Worm (Caenorhabditis elegans) whole organism, L3 larva: ENCODE results near the gene F16H6.4.

Source experiments
- R02D3.7 ChIP-seq: fragments of 150-350 bp; optimal IDR thresholded peaks from 2 replicates; lab custom pipeline; 2014; ENCODE audit warnings: missing biosample characterization, missing genetic modification characterization
- ZK546.5 ChIP-seq: sonication (generic microtip); optimal IDR thresholded peaks from 2 replicates; lab custom pipeline; 2017; ENCODE audit warnings: missing biosample characterization, missing genetic modification characterization
- aly-2 ChIP-seq: fragments of 150-350 bp; optimal IDR thresholded peaks from 2 replicates; lab custom pipeline; 2014; ENCODE audit warnings: missing biosample characterization, missing genetic modification characterization
- ama-1 ChIP-seq: fragments of 150-350 bp; optimal IDR thresholded peaks from 2 replicates; lab custom pipeline; 2018
- ceh-16 ChIP-seq: sonication (generic microtip); optimal IDR thresholded peaks from 2 replicates; lab custom pipeline; 2017; ENCODE audit warnings: missing biosample characterization, missing genetic modification characterization
- ceh-28 ChIP-seq: fragments of 150-350 bp; optimal IDR thresholded peaks from 2 replicates; lab custom pipeline; 2014; ENCODE audit warnings: missing biosample characterization, missing genetic modification reagents, missing genetic modification characterization
- ceh-9 ChIP-seq: sonication (generic microtip); optimal IDR thresholded peaks from 2 replicates; lab custom pipeline; 2018; ENCODE audit warnings: missing biosample characterization, missing genetic modification characterization
- daf-12 ChIP-seq: fragments of 150-350 bp; optimal IDR thresholded peaks from 2 replicates; lab custom pipeline; 2014; ENCODE audit warnings: missing biosample characterization, missing genetic modification reagents, missing genetic modification characterization
- egl-27 ChIP-seq: sonication (generic microtip); optimal IDR thresholded peaks from 4 replicates; lab custom pipeline; 2017; ENCODE audit warnings: missing biosample characterization, missing genetic modification reagents, missing genetic modification characterization
- egl-5 ChIP-seq: fragments of 150-350 bp; optimal IDR thresholded peaks from 2 replicates; lab custom pipeline; 2017; ENCODE audit warnings: missing biosample characterization, missing genetic modification reagents, missing genetic modification characterization, inconsistent platforms
- elt-2 ChIP-seq: sonication (generic microtip); optimal IDR thresholded peaks from 2 replicates; lab custom pipeline; 2016; ENCODE audit warnings: missing genetic modification reagents, mild to moderate bottlenecking, missing genetic modification characterization, missing compliant biosample characterization
- elt-3 ChIP-seq, 3 experiments: fragments of 150-350 bp in 1 of 3; sonication (generic microtip) in 2 of 3; optimal IDR thresholded peaks; 2 replicates in 2 of 3; 4 replicates in 1 of 3; lab custom pipeline; 2014 to 2017; ENCODE audit warnings: missing biosample characterization in 3 of 3, missing genetic modification characterization in 3 of 3
- eor-1 ChIP-seq, 2 experiments: fragments of 150-350 bp; optimal IDR thresholded peaks; 2 replicates each; lab custom pipeline; 2014 to 2018; ENCODE audit warnings: missing biosample characterization in 2 of 2, missing genetic modification characterization in 2 of 2
- fkh-2 ChIP-seq: fragments of 150-350 bp; optimal IDR thresholded peaks from 2 replicates; lab custom pipeline; 2014; ENCODE audit warnings: missing biosample characterization, missing genetic modification reagents, missing genetic modification characterization
- fos-1 ChIP-seq: fragments of 150-350 bp; optimal IDR thresholded peaks from 2 replicates; lab custom pipeline; 2014; ENCODE audit warnings: missing biosample characterization, missing genetic modification characterization
- hmg-11 ChIP-seq: sonication (generic microtip); optimal IDR thresholded peaks from 2 replicates; lab custom pipeline; 2016; ENCODE audit warnings: missing genetic modification characterization, missing compliant biosample characterization
- jun-1 ChIP-seq: fragments of 150-350 bp; optimal IDR thresholded peaks from 2 replicates; lab custom pipeline; 2014; ENCODE audit warnings: missing biosample characterization, missing genetic modification reagents, missing genetic modification characterization
- lin-15B ChIP-seq: fragments of 150-350 bp; optimal IDR thresholded peaks from 2 replicates; lab custom pipeline; 2014; ENCODE audit warnings: missing biosample characterization, missing genetic modification characterization
- lsy-12 ChIP-seq: sonication (generic microtip); optimal IDR thresholded peaks from 2 replicates; lab custom pipeline; 2016; ENCODE audit warnings: mild to moderate bottlenecking, missing genetic modification characterization, missing compliant biosample characterization
- mml-1 ChIP-seq: fragments of 150-350 bp; sonication (generic microtip); optimal IDR thresholded peaks from 3 replicates; lab custom pipeline; 2014; ENCODE audit warnings: missing biosample characterization, missing genetic modification characterization
- nfya-1 ChIP-seq: sonication (generic microtip); optimal IDR thresholded peaks from 2 replicates; lab custom pipeline; 2017; ENCODE audit warnings: missing genetic modification characterization, mild to moderate bottlenecking, missing compliant biosample characterization, antibody characterized with exemption, moderate library complexity; ENCODE audit not compliant: insufficient read depth
- nhr-11 ChIP-seq: fragments of 150-350 bp; optimal IDR thresholded peaks from 2 replicates; lab custom pipeline; 2014; ENCODE audit warnings: missing biosample characterization, missing genetic modification characterization
- nhr-23 ChIP-seq: fragments of 150-350 bp; optimal IDR thresholded peaks from 2 replicates; lab custom pipeline; 2014; ENCODE audit warnings: missing biosample characterization, missing genetic modification reagents, missing genetic modification characterization
- nhr-237 ChIP-seq: fragments of 150-350 bp; optimal IDR thresholded peaks from 2 replicates; lab custom pipeline; 2014; ENCODE audit warnings: missing biosample characterization, missing genetic modification characterization
- nhr-43 ChIP-seq: sonication (generic microtip); optimal IDR thresholded peaks from 2 replicates; lab custom pipeline; 2016; ENCODE audit warnings: mild to moderate bottlenecking, missing genetic modification characterization, missing compliant biosample characterization; ENCODE audit not compliant: poor library complexity, severe bottlenecking
- nhr-67 ChIP-seq: fragments of 150-350 bp; optimal IDR thresholded peaks from 2 replicates; lab custom pipeline; 2014; ENCODE audit warnings: missing biosample characterization, missing genetic modification characterization
- nhr-76 ChIP-seq: fragments of 150-350 bp; sonication (generic microtip); optimal IDR thresholded peaks from 5 replicates; lab custom pipeline; 2014; ENCODE audit warnings: missing biosample characterization, missing genetic modification characterization
- nhr-77 ChIP-seq: fragments of 150-350 bp; optimal IDR thresholded peaks from 2 replicates; lab custom pipeline; 2014; ENCODE audit warnings: missing biosample characterization, missing genetic modification characterization
- pha-4 ChIP-seq: fragments of 150-350 bp; optimal IDR thresholded peaks from 2 replicates; lab custom pipeline; 2014; ENCODE audit warnings: missing biosample characterization, missing genetic modification reagents, missing genetic modification characterization
- pqm-1 ChIP-seq: fragments of 150-350 bp; optimal IDR thresholded peaks from 2 replicates; lab custom pipeline; 2017; ENCODE audit warnings: missing biosample characterization, missing genetic modification characterization, inconsistent platforms
- sea-2 ChIP-seq: fragments of 150-350 bp; sonication (generic microtip); optimal IDR thresholded peaks from 4 replicates; lab custom pipeline; 2014; ENCODE audit warnings: missing biosample characterization, missing genetic modification reagents, missing genetic modification characterization
- skn-1 ChIP-seq: fragments of 150-350 bp; optimal IDR thresholded peaks from 2 replicates; lab custom pipeline; 2014; ENCODE audit warnings: missing biosample characterization, missing genetic modification characterization
- snpc-4 ChIP-seq: fragments of 150-350 bp; optimal IDR thresholded peaks from 2 replicates; lab custom pipeline; 2014; ENCODE audit warnings: missing biosample characterization, missing genetic modification characterization
- tbx-2 ChIP-seq: sonication (generic microtip); optimal IDR thresholded peaks from 2 replicates; lab custom pipeline; 2016; ENCODE audit warnings: mild to moderate bottlenecking, missing genetic modification characterization, missing compliant biosample characterization
- unc-62 ChIP-seq: fragments of 150-350 bp; sonication (generic microtip); optimal IDR thresholded peaks from 4 replicates; lab custom pipeline; 2014; ENCODE audit warnings: missing biosample characterization, missing genetic modification reagents, missing genetic modification characterization
- zag-1 ChIP-seq: fragments of 150-350 bp; optimal IDR thresholded peaks from 2 replicates; lab custom pipeline; 2014; ENCODE audit warnings: missing biosample characterization, missing genetic modification characterization
- ztf-4 ChIP-seq: fragments of 150-350 bp; optimal IDR thresholded peaks from 2 replicates; lab custom pipeline; 2014; ENCODE audit warnings: missing biosample characterization, missing genetic modification characterization

F16H6.4 gene

DNA sequence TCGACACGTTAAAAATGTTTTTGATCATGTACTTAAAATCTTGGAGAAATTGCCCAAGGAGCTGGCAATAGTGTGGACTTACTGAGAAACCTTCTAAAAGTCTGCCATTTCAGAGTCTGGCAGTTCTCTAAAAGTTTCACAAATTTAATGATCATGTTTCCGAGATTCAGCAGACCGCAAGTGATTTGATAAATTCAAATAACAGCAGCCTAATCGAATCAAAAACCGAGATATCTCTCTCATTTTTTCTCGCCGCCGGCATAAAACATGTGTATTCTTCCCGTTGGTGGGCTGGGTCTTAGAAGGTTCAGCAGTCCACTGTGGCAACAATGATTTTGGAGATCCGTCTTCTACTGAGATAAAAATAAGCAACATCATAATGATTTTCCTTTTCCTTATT, 9.3 kb upstream of the F16H6.4 start, which contains the start of gene clec-246:
TSS of gene clec-246 (plus strand) at position 301 of the 400 bp plus-strand sequence.
- no peak for TF ChIP-seq nhr-76
- no peak for TF ChIP-seq fos-1
- no peak for TF ChIP-seq nfya-1 (tag; lab: Kevin White, UChicago)
- no peak for TF ChIP-seq zag-1 (tag; lab: Kevin White, UChicago)
- TF ChIP-seq ztf-4 (tag; lab: Kevin White, UChicago) = no peak

DNA sequence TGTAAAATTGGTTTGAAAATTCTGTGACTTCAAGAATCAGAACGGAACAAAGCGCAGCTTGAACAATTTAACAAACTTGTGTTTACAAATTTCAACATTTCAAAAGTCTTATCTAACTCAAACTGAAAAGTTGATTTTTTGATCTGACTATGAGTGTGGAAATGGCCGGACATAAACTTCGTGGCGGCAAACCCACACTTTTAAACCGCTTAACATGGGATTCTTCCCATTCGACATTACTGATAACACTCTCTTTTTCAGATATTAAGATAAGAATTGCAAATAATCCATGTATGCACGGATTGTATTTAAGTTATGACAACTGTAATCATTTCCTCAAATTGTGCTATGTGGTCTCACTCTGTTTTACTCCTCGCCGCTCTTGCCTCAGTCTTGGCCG, 7.4 kb upstream of the F16H6.4 start, which contains the start of gene clec-42:
TSS of gene clec-42 (plus strand) at position 285 of the 400 bp plus-strand sequence.
- TF ChIP-seq aly-2 (tag; lab: Kevin White, UChicago) = no peak
- no peak for TF ChIP-seq nhr-11 (tag; lab: Kevin White, UChicago)
- no peak for TF ChIP-seq snpc-4 (tag; lab: Kevin White, UChicago)
- TF ChIP-seq unc-62 (GFP tag; lab: Kevin White, UChicago) = no peak
- no peak for TF ChIP-seq nhr-67 (tag; lab: Kevin White, UChicago)
- TF ChIP-seq fkh-2 (tag; lab: Kevin White, UChicago) = no peak
- no peak for TF ChIP-seq egl-27
- TF ChIP-seq jun-1 = peak; percentile 1
- peak; percentile 79 for TF ChIP-seq elt-2 (tag; lab: Kevin White, UChicago)
- TF ChIP-seq hmg-11 (tag; lab: Kevin White, UChicago) = no peak
- no peak for TF ChIP-seq mml-1 (tag; lab: Kevin White, UChicago)
- TF ChIP-seq sea-2 (GFP tag; lab: Kevin White, UChicago) = no peak
- no peak for TF ChIP-seq nhr-237 (tag; lab: Kevin White, UChicago)
- TF ChIP-seq lsy-12 (tag; lab: Kevin White, UChicago) = no peak
- no peak for TF ChIP-seq egl-5
- no peak for TF ChIP-seq elt-3 (tag; optimal IDR thresholded peaks at IDR 0.05; lab: Kevin White, UChicago)
- no peak for TF ChIP-seq ama-1 (lab: Kevin White, UChicago)
- no peak for TF ChIP-seq nhr-43 (tag; lab: Kevin White, UChicago)
- no peak for TF ChIP-seq zag-1 (tag; lab: Kevin White, UChicago)
- no peak for TF ChIP-seq daf-12 (tag; lab: Kevin White, UChicago)
- TF ChIP-seq R02D3.7 = no peak
- TF ChIP-seq nhr-77 (tag; lab: Kevin White, UChicago) = no peak
- TF ChIP-seq ztf-4 (tag; lab: Kevin White, UChicago) = no peak
- TF ChIP-seq lin-15B (tag; lab: Kevin White, UChicago) = no peak
- peak; percentile 31 for TF ChIP-seq pqm-1 (tag; lab: Kevin White, UChicago)
- no peak for TF ChIP-seq skn-1 (tag; lab: Kevin White, UChicago)

DNA sequence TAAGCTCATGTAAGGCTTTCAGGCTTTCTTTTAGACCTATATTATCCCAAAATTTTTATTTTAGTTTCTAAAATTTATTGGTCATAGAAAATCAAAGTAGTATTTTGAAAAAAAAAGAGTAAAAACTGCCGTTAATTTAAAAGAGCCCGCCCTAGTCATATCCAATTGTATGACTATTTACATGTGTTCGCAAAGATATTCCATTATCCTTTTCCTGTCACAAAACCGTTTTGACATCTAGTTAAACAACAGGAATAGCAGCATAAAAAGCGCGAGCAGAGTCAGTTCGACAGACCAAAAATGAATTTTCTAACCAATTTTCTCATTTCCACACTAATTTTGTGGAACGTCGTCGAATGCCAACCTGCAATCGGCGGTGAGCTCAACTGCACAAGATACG, 3.5 kb upstream of the F16H6.4 start, which contains the start of gene F16H6.3:
TSS of gene F16H6.3 (plus strand) at position 301 of the 400 bp plus-strand sequence.
- TF ChIP-seq ceh-16 (tag; lab: Kevin White, UChicago) = no peak
- no peak for TF ChIP-seq nhr-11 (tag; lab: Kevin White, UChicago)
- no peak for TF ChIP-seq zag-1 (tag; lab: Kevin White, UChicago)
- no peak for TF ChIP-seq tbx-2
- no peak for TF ChIP-seq mml-1 (tag; lab: Kevin White, UChicago)
- TF ChIP-seq fkh-2 (tag; lab: Kevin White, UChicago) = no peak
- no peak for TF ChIP-seq pha-4 (tag; lab: Kevin White, UChicago)
- TF ChIP-seq lsy-12 (tag; lab: Kevin White, UChicago) = no peak
- no peak for TF ChIP-seq ceh-9 (tag; lab: Kevin White, UChicago)
- TF ChIP-seq egl-5 = no peak
- TF ChIP-seq, all 47 proteins: peak for 0

DNA sequence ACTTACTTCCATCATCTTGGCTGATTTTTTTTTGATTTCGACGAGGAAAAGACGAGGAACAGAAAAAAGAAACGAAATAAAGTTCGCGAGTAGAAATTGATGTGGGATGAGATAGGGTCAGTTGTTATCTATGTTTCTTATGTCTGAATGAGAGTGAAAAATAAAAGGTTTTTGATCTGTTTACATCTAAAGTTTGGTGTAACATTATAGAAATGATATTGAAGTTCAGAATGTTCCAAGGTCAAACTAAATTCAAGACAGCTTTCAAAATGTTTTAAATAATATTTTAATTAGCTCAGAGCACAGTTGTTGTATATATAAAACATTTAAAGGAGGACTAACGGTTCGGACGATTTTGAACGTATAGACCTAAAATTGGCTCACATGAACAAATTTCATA, 10.6 kb downstream of the F16H6.4 start, which contains the start of gene F16H6.7:
TSS of gene F16H6.7 (minus strand) at position 101 of the 400 bp plus-strand sequence.
- TF ChIP-seq nhr-23 = no peak
- TF ChIP-seq eor-1 (tag; optimal IDR thresholded peaks at IDR 0.05; lab: Kevin White, UChicago) = no peak
- TF ChIP-seq ama-1 (lab: Kevin White, UChicago) = no peak
- TF ChIP-seq ceh-28 (tag; lab: Kevin White, UChicago) = no peak
- no peak for TF ChIP-seq aly-2 (tag; lab: Kevin White, UChicago)
- no peak for TF ChIP-seq tbx-2
- TF ChIP-seq pha-4 (tag; lab: Kevin White, UChicago) = no peak
- TF ChIP-seq ZK546.5 (tag; lab: Kevin White, UChicago) = no peak
